Worm (Caenorhabditis elegans): Measurements from ENCODE around the gene avr-15.

DNA sequence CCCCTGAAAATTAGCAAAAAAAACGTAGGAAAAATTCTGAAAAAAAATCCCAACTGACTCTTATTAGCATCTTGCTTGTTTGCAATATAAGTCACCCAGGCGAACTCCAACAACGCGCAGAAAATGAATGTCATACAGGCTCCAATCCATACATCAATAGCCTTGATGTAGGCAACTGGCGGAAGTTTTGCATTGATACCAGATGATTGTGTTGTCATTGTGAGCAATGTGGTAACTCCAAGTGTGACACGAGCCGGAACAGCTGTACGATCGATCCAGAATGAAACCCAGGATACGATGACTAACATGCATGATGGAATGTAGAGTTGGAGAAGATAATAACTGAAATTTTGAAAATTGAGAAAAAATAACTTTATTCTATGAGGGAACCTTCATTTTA is 12.3 kb downstream of the avr-15 start:
- peak in 1 of 2 experiments; percentile 95 for TF ChIP-seq unc-62 (GFP tag; optimal IDR thresholded peaks at IDR 0.05 in 1 of 2)
- TF ChIP-seq unc-62 (tag; optimal IDR thresholded peaks at IDR 0.05) = no peak
- no peak for TF ChIP-seq F49E8.2 (tag; optimal IDR thresholded peaks at IDR 0.05; ENCODE audit: borderline replicate concordance)
- no peak for TF ChIP-seq nhr-77 (tag; optimal IDR thresholded peaks at IDR 0.05)
- TF ChIP-seq skn-1 (tag; optimal IDR thresholded peaks at IDR 0.05) = no peak
- no peak for TF ChIP-seq nhr-28 (tag; optimal IDR thresholded peaks at IDR 0.05)
- no peak for TF ChIP-seq daf-8 (GFP tag; IDR thresholded peaks at IDR 0.05)
- TF ChIP-seq lir-3 (tag; optimal IDR thresholded peaks at IDR 0.05) = no peak
- no peak for TF ChIP-seq nhr-111 (GFP tag; optimal IDR thresholded peaks at IDR 0.05)
